Worm (Caenorhabditis elegans) whole organism, young adult: ENCODE results near the gene ccf-1.
A peak's percentile ranks its signal among the peaks of the same experiment; 100 is the strongest.

Experiments
- B0261.1 ChIP-seq: sonication (generic microtip); optimal IDR thresholded peaks from 2 replicates; lab custom pipeline; 2016; ENCODE audit warnings: mild to moderate bottlenecking, missing genetic modification characterization, moderate library complexity, missing compliant biosample characterization
- C06A6.2 ChIP-seq: fragments of 200-800 bp; sonication (Bioruptor generic); conservative IDR thresholded peaks from 2 replicates; pipeline ENCODE4 v1.3.6; 2022; ENCODE audit warnings: missing genetic modification characterization, missing compliant biosample characterization
- D2030.7 ChIP-seq: fragments of 200-800 bp; sonication (Bioruptor generic); IDR thresholded peaks from 2 replicates; pipeline ENCODE4 v1.3.6; 2022; ENCODE audit warnings: missing genetic modification reagents, missing genetic modification characterization, missing compliant biosample characterization
- F23B12.7 ChIP-seq: sonication (generic microtip); optimal IDR thresholded peaks from 2 replicates; lab custom pipeline; 2017; ENCODE audit warnings: missing genetic modification characterization, mild to moderate bottlenecking, missing compliant biosample characterization, antibody characterized with exemption, moderate library complexity; ENCODE audit not compliant: insufficient read depth
- T26A5.8 ChIP-seq: sonication (generic microtip); optimal IDR thresholded peaks from 2 replicates; lab custom pipeline; 2016; ENCODE audit warnings: missing genetic modification characterization, missing compliant biosample characterization
- Y53G8AR.9 ChIP-seq: fragments of 200-800 bp; sonication (Bioruptor generic); conservative IDR thresholded peaks from 2 replicates; pipeline ENCODE4 v1.3.6; 2022; ENCODE audit warnings: missing genetic modification reagents, missing genetic modification characterization, missing compliant biosample characterization
- Y95B8A.8 ChIP-seq: fragments of 200-800 bp; sonication (Bioruptor generic); IDR thresholded peaks from 2 replicates; pipeline ENCODE4 v1.3.6; 2022; ENCODE audit warnings: missing genetic modification reagents, missing genetic modification characterization, missing compliant biosample characterization
- akir-1 ChIP-seq: fragments of 200-800 bp; sonication (Bioruptor generic); optimal IDR thresholded peaks from 2 replicates; lab custom pipeline; 2018; ENCODE audit warnings: mild to moderate bottlenecking, missing genetic modification characterization, moderate library complexity, missing compliant biosample characterization
- atf-7 ChIP-seq: sonication (generic microtip); optimal IDR thresholded peaks from 2 replicates; lab custom pipeline; 2017; ENCODE audit warnings: mild to moderate bottlenecking, missing genetic modification characterization, missing compliant biosample characterization
- attf-3 ChIP-seq: fragments of 200-800 bp; sonication (Bioruptor generic); conservative IDR thresholded peaks from 2 replicates; pipeline ENCODE4 v1.3.6; 2022; ENCODE audit warnings: missing genetic modification reagents, missing genetic modification characterization, missing compliant biosample characterization
- attf-6 ChIP-seq: fragments of 200-800 bp; sonication (Bioruptor generic); IDR thresholded peaks from 2 replicates; pipeline ENCODE4 v1.3.6; 2022; ENCODE audit warnings: missing genetic modification reagents, missing genetic modification characterization, missing compliant biosample characterization
- ccch-3 ChIP-seq: fragments of 200-800 bp; sonication (Bioruptor generic); optimal IDR thresholded peaks from 2 replicates; lab custom pipeline; 2018; ENCODE audit warnings: mild to moderate bottlenecking, missing genetic modification characterization, missing compliant biosample characterization
- ceh-91 ChIP-seq: fragments of 200-800 bp; sonication (Bioruptor generic); IDR thresholded peaks from 2 replicates; pipeline ENCODE4 v1.3.6; 2022; ENCODE audit warnings: missing genetic modification reagents, missing genetic modification characterization, missing compliant biosample characterization
- die-1 ChIP-seq: sonication (generic microtip); optimal IDR thresholded peaks from 2 replicates; lab custom pipeline; 2016; ENCODE audit warnings: missing genotype, mild to moderate bottlenecking, missing genetic modification characterization, missing compliant biosample characterization
- dox-1 ChIP-seq: fragments of 200-800 bp; sonication (Bioruptor generic); IDR thresholded peaks from 2 replicates; pipeline ENCODE4 v1.3.6; 2022; ENCODE audit warnings: missing genetic modification reagents, missing genetic modification characterization, missing compliant biosample characterization
- dpl-1 ChIP-seq: fragments of 150-350 bp; optimal IDR thresholded peaks from 2 replicates; lab custom pipeline; 2014; ENCODE audit warnings: missing biosample characterization, missing genetic modification reagents, missing genetic modification characterization
- efl-1 ChIP-seq: fragments of 150-350 bp; optimal IDR thresholded peaks from 2 replicates; lab custom pipeline; 2014; ENCODE audit warnings: missing biosample characterization, missing genetic modification reagents, missing genetic modification characterization
- egrh-3 ChIP-seq: fragments of 200-800 bp; sonication (Bioruptor generic); IDR thresholded peaks from 2 replicates; pipeline ENCODE4 v1.3.6; 2022; ENCODE audit warnings: missing genetic modification reagents, missing genetic modification characterization, missing compliant biosample characterization
- fkh-3 ChIP-seq: sonication (generic microtip); optimal IDR thresholded peaks from 2 replicates; lab custom pipeline; 2016; ENCODE audit warnings: mild to moderate bottlenecking, missing genetic modification characterization, missing compliant biosample characterization
- hmg-1.2 ChIP-seq: fragments of 200-800 bp; sonication (Bioruptor generic); IDR thresholded peaks from 2 replicates; pipeline ENCODE4 v1.3.6; 2022; ENCODE audit warnings: missing genetic modification reagents, missing genetic modification characterization, missing compliant biosample characterization
- hsf-1 ChIP-seq: fragments of 200-800 bp; sonication (Bioruptor generic); IDR thresholded peaks from 2 replicates; pipeline ENCODE4 v1.3.6; 2022; ENCODE audit warnings: missing genetic modification reagents, missing genetic modification characterization, missing compliant biosample characterization
- let-526 ChIP-seq: fragments of 200-800 bp; sonication (Bioruptor generic); IDR thresholded peaks from 2 replicates; pipeline ENCODE4 v1.3.6; 2022; ENCODE audit warnings: missing genetic modification reagents, missing genetic modification characterization, missing compliant biosample characterization
- lin-26 ChIP-seq: fragments of 200-800 bp; sonication (Bioruptor generic); IDR thresholded peaks from 2 replicates; pipeline ENCODE4 v1.3.6; 2022; ENCODE audit warnings: missing genetic modification reagents, missing genetic modification characterization, missing compliant biosample characterization
- lin-35 ChIP-seq, 3 experiments: fragments of 150-350 bp in 2 of 3; sonication (generic microtip) in 1 of 3; optimal IDR thresholded peaks; 2 replicates each; lab custom pipeline; 2014 to 2018; ENCODE audit warnings: missing biosample characterization in 3 of 3, missing genetic modification characterization in 3 of 3, missing genetic modification reagents in 3 of 3
- lin-54 ChIP-seq: fragments of 200-800 bp; sonication (Bioruptor generic); optimal IDR thresholded peaks from 2 replicates; lab custom pipeline; 2018; ENCODE audit warnings: mild to moderate bottlenecking, missing genetic modification characterization, missing compliant biosample characterization
- lsl-1 ChIP-seq: fragments of 200-800 bp; sonication (Bioruptor generic); optimal IDR thresholded peaks from 2 replicates; lab custom pipeline; 2018; ENCODE audit warnings: mild to moderate bottlenecking, missing genetic modification characterization, moderate library complexity, missing compliant biosample characterization
- madf-10 ChIP-seq: sonication (generic microtip); optimal IDR thresholded peaks from 2 replicates; lab custom pipeline; 2016; ENCODE audit warnings: mild to moderate bottlenecking, missing genetic modification characterization, missing compliant biosample characterization
- mcd-1 ChIP-seq: fragments of 200-800 bp; sonication (Bioruptor generic); IDR thresholded peaks from 2 replicates; pipeline ENCODE4 v1.3.6; 2022; ENCODE audit warnings: missing genetic modification reagents, missing genetic modification characterization, missing compliant biosample characterization
- mes-4 ChIP-seq: sonication (generic microtip); optimal IDR thresholded peaks from 2 replicates; lab custom pipeline; 2016; ENCODE audit warnings: missing genotype, missing genetic modification characterization, missing compliant biosample characterization
- mxl-1 ChIP-seq: sonication (generic microtip); optimal IDR thresholded peaks from 2 replicates; lab custom pipeline; 2016; ENCODE audit warnings: missing genetic modification characterization, missing compliant biosample characterization
- nhr-179 ChIP-seq: sonication (generic microtip); optimal IDR thresholded peaks from 2 replicates; lab custom pipeline; 2016; ENCODE audit warnings: mild to moderate bottlenecking, missing genetic modification characterization, missing compliant biosample characterization
- rcor-1 ChIP-seq: fragments of 200-800 bp; sonication (Bioruptor generic); IDR thresholded peaks from 2 replicates; pipeline ENCODE4 v1.3.6; 2022; ENCODE audit warnings: missing genetic modification reagents, missing genetic modification characterization, missing compliant biosample characterization
- rec-8 ChIP-seq, 2 experiments: sonication (generic microtip); optimal IDR thresholded peaks; 2 replicates each; lab custom pipeline; 2016; ENCODE audit warnings: mild to moderate bottlenecking in 2 of 2, missing genetic modification characterization in 2 of 2, missing genetic modification reagents in 2 of 2, missing genotype in 2 of 2, missing biosample characterization in 1 of 2, missing compliant biosample characterization in 1 of 2, moderate library complexity in 1 of 2
- repo-1 ChIP-seq: sonication (generic microtip); optimal IDR thresholded peaks from 2 replicates; lab custom pipeline; 2017; ENCODE audit warnings: mild to moderate bottlenecking, missing genetic modification characterization, missing compliant biosample characterization
- snpc-1.3 ChIP-seq: sonication (generic microtip); optimal IDR thresholded peaks from 2 replicates; lab custom pipeline; 2017; ENCODE audit warnings: missing genetic modification characterization, mild to moderate bottlenecking, missing compliant biosample characterization, antibody characterized with exemption, moderate library complexity, missing genotype, missing genetic modification reagents; ENCODE audit not compliant: insufficient read depth
- somi-1 ChIP-seq: fragments of 200-800 bp; sonication (Bioruptor generic); optimal IDR thresholded peaks from 2 replicates; lab custom pipeline; 2018; ENCODE audit warnings: mild to moderate bottlenecking, missing genetic modification characterization, missing compliant biosample characterization
- zfh-2 ChIP-seq: fragments of 200-800 bp; sonication (Bioruptor generic); conservative IDR thresholded peaks from 2 replicates; pipeline ENCODE4 v1.3.6; 2022; ENCODE audit warnings: missing genetic modification reagents, missing genetic modification characterization, missing compliant biosample characterization
- ztf-25 ChIP-seq: fragments of 200-800 bp; sonication (Bioruptor generic); IDR thresholded peaks from 2 replicates; pipeline ENCODE4 v1.3.6; 2022; ENCODE audit warnings: missing genetic modification reagents, missing genetic modification characterization, missing compliant biosample characterization
- ztf-28 ChIP-seq: fragments of 200-800 bp; sonication (Bioruptor generic); IDR thresholded peaks from 2 replicates; pipeline ENCODE4 v1.3.6; 2022; ENCODE audit warnings: missing genetic modification reagents, missing genetic modification characterization, missing compliant biosample characterization

ccf-1 gene

ce11 chrIII:11902782-11903181, 17.3 kb downstream of the ccf-1 start:
- TF ChIP-seq repo-1 (tag; lab: Kevin White, UChicago) (no peak), B0261.1 (tag; lab: Kevin White, UChicago) (no peak), efl-1 (GFP tag; lab: Kevin White, UChicago) (no peak), mxl-1 (no peak), mcd-1 (GFP tag; lab: Robert Waterston, UW) (0 out of 2 replicates have a peak, but pooled peaks have one; percentile 14), egrh-3 (GFP tag; lab: Robert Waterston, UW) (peak; percentile 43; the same call in 1 of the 2 replicates), attf-3 (GFP tag; lab: Robert Waterston, UW) (no peak), lsl-1 (no peak), ztf-25 (no peak), rec-8 (tag; optimal IDR thresholded peaks at IDR 0.05; lab: Kevin White, UChicago) (no peak), C06A6.2 (GFP tag; lab: Robert Waterston, UW) (no peak), rcor-1 (GFP tag; lab: Robert Waterston, UW) (no peak), Y95B8A.8 (GFP tag; lab: Robert Waterston, UW) (no peak), lin-54 (GFP tag; lab: Kevin White, UChicago) (no peak), somi-1 (GFP tag; lab: Kevin White, UChicago) (no peak), attf-6 (no peak), D2030.7 (GFP tag; lab: Robert Waterston, UW) (no peak), ceh-91 (GFP tag; lab: Robert Waterston, UW) (no peak), lin-26 (GFP tag; lab: Robert Waterston, UW) (no peak), zfh-2 (peak; percentile 71), T26A5.8 (tag; lab: Kevin White, UChicago) (no peak)

- TF ChIP-seq mxl-1 (no peak), ztf-28 (GFP tag; lab: Robert Waterston, UW) (no peak), let-526 (no peak), madf-10 (no peak), Y53G8AR.9 (GFP tag; lab: Robert Waterston, UW) (no peak), nhr-179 (tag; lab: Kevin White, UChicago) (no peak), akir-1 (GFP tag; lab: Kevin White, UChicago) (no peak), fkh-3 (tag; lab: Kevin White, UChicago) (no peak), dpl-1 (GFP tag; lab: Kevin White, UChicago) (no peak), dox-1 (GFP tag; lab: Robert Waterston, UW) (no peak), ztf-25 (no peak), mes-4 (tag; lab: Kevin White, UChicago) (no peak)
These were observed 20.0 kb downstream of the ccf-1 start for ce11 chrIII:11900022-11900421.

ce11 chrIII:11898169-11898568, 21.9 kb downstream of the ccf-1 start, which contains the start of gene tsen-2:
tsen-2 (minus strand) TSS chrIII:11898269.
- TF ChIP-seq snpc-1.3 (tag; lab: Kevin White, UChicago), result no peak

ce11 chrIII:11896652-11897051, 23.4 kb downstream of the ccf-1 start:
- TF ChIP-seq ceh-91 (GFP tag; lab: Robert Waterston, UW), result no peak
- TF ChIP-seq rec-8 (tag; optimal IDR thresholded peaks at IDR 0.05; lab: Kevin White, UChicago), result no peak
- no peak for TF ChIP-seq lin-35 (GFP tag; optimal IDR thresholded peaks at IDR 0.05; lab: Kevin White, UChicago)
- TF ChIP-seq atf-7 (tag; lab: Kevin White, UChicago), result no peak
- no peak for TF ChIP-seq lin-26 (GFP tag; lab: Robert Waterston, UW)
- no peak for TF ChIP-seq die-1 (tag; lab: Kevin White, UChicago)
- no peak for TF ChIP-seq F23B12.7
- no peak for TF ChIP-seq hmg-1.2
- TF ChIP-seq hsf-1, result no peak
- TF ChIP-seq let-526, result no peak
- no peak for TF ChIP-seq ccch-3 (GFP tag; lab: Kevin White, UChicago)
- TF ChIP-seq lsl-1, result no peak
